Fruit fly (Drosophila melanogaster): ENCODE measurements around the gene CG2926.

DNA sequence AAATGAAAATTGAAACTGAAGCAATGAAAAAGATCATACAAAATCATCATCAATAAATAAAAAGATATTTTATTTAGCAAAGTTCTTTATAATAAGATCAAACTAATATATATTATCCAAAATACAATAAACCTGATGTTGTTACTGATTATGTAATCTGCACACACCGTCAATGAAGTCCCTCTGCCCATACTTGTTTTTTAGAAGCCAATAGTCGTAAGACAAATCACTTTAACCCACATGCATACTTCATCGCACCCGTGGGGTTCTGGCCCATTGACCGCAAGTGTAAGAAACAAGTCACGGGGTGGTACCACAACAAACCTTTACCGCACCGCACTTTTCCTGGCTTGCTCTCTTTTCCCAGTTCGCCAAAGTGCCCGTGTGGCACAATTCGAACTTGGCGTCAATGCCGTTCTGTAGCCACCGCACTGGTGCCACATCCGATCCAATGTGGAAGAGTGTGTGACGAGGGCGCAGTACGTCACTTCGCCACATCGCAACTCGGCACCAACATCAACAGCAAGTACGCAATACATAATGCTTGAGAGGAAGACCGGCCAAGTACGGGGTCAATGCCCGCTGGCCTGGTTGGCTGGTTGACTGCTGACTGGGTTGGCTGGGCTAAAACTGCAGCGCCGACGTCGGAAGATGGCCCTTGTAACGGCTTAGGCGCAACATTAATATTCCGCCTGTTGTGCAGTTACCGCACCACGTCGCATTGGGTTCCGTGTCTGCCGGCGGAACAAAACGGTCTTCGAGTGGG, 15.1 kb downstream of the CG2926 start:
- TF ChIP-seq CG8478 (optimal IDR thresholded peaks at IDR 0.05) = no peak
- TF ChIP-seq CTCF (optimal IDR thresholded peaks at IDR 0.05) = no peak

Data from S2 (cell line).